Worm (Caenorhabditis elegans): ENCODE results near the gene C34C12.2.
"Not testable (repeated sequence)": the region's sequence is repeated elsewhere in the genome, so short reads cannot be mapped to it uniquely, and the experiment has no call there.

Gene C34C12.2

ce11 chrIII:3444139-3444538, 9.4 kb upstream of the C34C12.2 start, which contains the start of gene spe-41:
Gene spe-41, minus strand, starts transcription at chrIII:3444210.
- no peak for TF ChIP-seq elt-2 (tag; optimal IDR thresholded peaks at IDR 0.05)
- TF ChIP-seq pha-4 (tag; optimal IDR thresholded peaks at IDR 0.05): no peak
- TF ChIP-seq elt-3 (tag; optimal IDR thresholded peaks at IDR 0.05): no peak
- no peak for TF ChIP-seq nhr-25 (tag; optimal IDR thresholded peaks at IDR 0.05)
- TF ChIP-seq pqm-1 (tag; optimal IDR thresholded peaks at IDR 0.05): no peak
- no peak for TF ChIP-seq R02D3.7 (tag; optimal IDR thresholded peaks at IDR 0.05)
- TF ChIP-seq aly-2 (tag; optimal IDR thresholded peaks at IDR 0.05): no peak
- no peak for TF ChIP-seq nhr-67 (tag; optimal IDR thresholded peaks at IDR 0.05)
- TF ChIP-seq ZK546.5 (tag; optimal IDR thresholded peaks at IDR 0.05): no peak
- TF ChIP-seq tbx-2 (tag; optimal IDR thresholded peaks at IDR 0.05): no peak
- no peak for TF ChIP-seq unc-39 (tag; optimal IDR thresholded peaks at IDR 0.05)
- TF ChIP-seq sea-2 (GFP tag; optimal IDR thresholded peaks at IDR 0.05): no peak

- peak; percentile 5 for TF ChIP-seq lin-15B (tag; optimal IDR thresholded peaks at IDR 0.05)
- no peak for TF ChIP-seq nhr-12 (tag; optimal IDR thresholded peaks at IDR 0.05)
Observed at ce11 chrIII:3452563-3453210, 899 bp upstream of the C34C12.2 start, which contains the start of the genes K01A11.3 and C34C12.12. Gene K01A11.3, minus strand, starts transcription at chrIII:3452613. Gene C34C12.12, plus strand, starts transcription at chrIII:3453194.

ce11 chrIII:3454045-3454444, 459 bp downstream of the C34C12.2 start, which contains the start of gene C34C12.1:
Gene C34C12.1, plus strand, starts transcription at chrIII:3454345.
- not testable (repeated sequence) for TF ChIP-seq hmg-11 (tag; optimal IDR thresholded peaks at IDR 0.05); ceh-28 (tag; optimal IDR thresholded peaks at IDR 0.05); sea-2 (GFP tag; optimal IDR thresholded peaks at IDR 0.05)

ce11 chrIII:3456226-3456625, 2.6 kb downstream of the C34C12.2 start:
- TF ChIP-seq snpc-4 (tag; optimal IDR thresholded peaks at IDR 0.05) (peak; percentile 91), nhr-28 (tag; optimal IDR thresholded peaks at IDR 0.05) (peak; percentile 74), nhr-25 (tag; optimal IDR thresholded peaks at IDR 0.05) (peak; percentile 99), ceh-28 (tag; optimal IDR thresholded peaks at IDR 0.05) (peak; percentile 90), nhr-77 (tag; optimal IDR thresholded peaks at IDR 0.05) (peak; percentile 83), mml-1 (tag; optimal IDR thresholded peaks at IDR 0.05) (no peak), egl-5 (tag; optimal IDR thresholded peaks at IDR 0.05) (peak; percentile 93), ztf-4 (tag; optimal IDR thresholded peaks at IDR 0.05) (peak; percentile 89), elt-1 (tag; optimal IDR thresholded peaks at IDR 0.05) (peak; percentile 79), unc-62 (GFP tag; optimal IDR thresholded peaks at IDR 0.05) (peak; percentile 89), skn-1 (tag; optimal IDR thresholded peaks at IDR 0.05) (peak; percentile 93), nhr-237 (tag; optimal IDR thresholded peaks at IDR 0.05) (peak; percentile 28), mdl-1 (tag; optimal IDR thresholded peaks at IDR 0.05) (peak; percentile 57), zag-1 (tag; optimal IDR thresholded peaks at IDR 0.05) (peak; percentile 80), nhr-67 (tag; optimal IDR thresholded peaks at IDR 0.05) (no peak), elt-2 (tag; optimal IDR thresholded peaks at IDR 0.05) (peak; percentile 88), nhr-12 (tag; optimal IDR thresholded peaks at IDR 0.05) (no peak), ama-1 (optimal IDR thresholded peaks at IDR 0.05) (peak; percentile 78), unc-39 (tag; optimal IDR thresholded peaks at IDR 0.05) (peak; percentile 13), hmg-11 (tag; optimal IDR thresholded peaks at IDR 0.05) (peak; percentile 85), R02D3.7 (tag; optimal IDR thresholded peaks at IDR 0.05) (peak; percentile 96), elt-3 (tag; optimal IDR thresholded peaks at IDR 0.05) (peak; percentile 66 to 95 (median 75)), lsy-12 (tag; optimal IDR thresholded peaks at IDR 0.05) (peak; percentile 99), nhr-43 (tag; optimal IDR thresholded peaks at IDR 0.05; ENCODE audit: poor library complexity, severe bottlenecking) (peak; percentile 97), fkh-10 (GFP tag; optimal IDR thresholded peaks at IDR 0.05) (peak; percentile 90), ceh-16 (tag; optimal IDR thresholded peaks at IDR 0.05) (no peak), ztf-11 (tag; optimal IDR thresholded peaks at IDR 0.05) (no peak), pha-4 (tag; optimal IDR thresholded peaks at IDR 0.05) (peak; percentile 99), jun-1 (tag; optimal IDR thresholded peaks at IDR 0.05) (peak; percentile 96), nhr-11 (tag; optimal IDR thresholded peaks at IDR 0.05) (peak; percentile 92), egl-27 (tag; optimal IDR thresholded peaks at IDR 0.05) (peak; percentile 79), aly-2 (tag; optimal IDR thresholded peaks at IDR 0.05) (peak; percentile 67), fkh-2 (tag; optimal IDR thresholded peaks at IDR 0.05) (peak; percentile 48), ceh-82 (tag; optimal IDR thresholded peaks at IDR 0.05) (peak; percentile 92), nhr-76 (tag; optimal IDR thresholded peaks at IDR 0.05) (peak; percentile 83), nhr-23 (tag; optimal IDR thresholded peaks at IDR 0.05) (peak; percentile 99), daf-12 (tag; optimal IDR thresholded peaks at IDR 0.05) (peak; percentile 38), sea-2 (GFP tag; optimal IDR thresholded peaks at IDR 0.05) (no peak), nfya-1 (tag; optimal IDR thresholded peaks at IDR 0.05; ENCODE audit: insufficient read depth) (peak; percentile 99), ZK546.5 (tag; optimal IDR thresholded peaks at IDR 0.05) (peak; percentile 65), ceh-9 (tag; optimal IDR thresholded peaks at IDR 0.05) (no peak), pqm-1 (tag; optimal IDR thresholded peaks at IDR 0.05) (peak; percentile 90), tbx-2 (tag; optimal IDR thresholded peaks at IDR 0.05) (peak; percentile 95)

Measured in whole organism, L3 larva.